Worm (Caenorhabditis elegans) whole organism, L1 larva: ENCODE results near the gene nhr-253.

Source experiments
- lsy-2 ChIP-seq, 2 experiments: fragments of 150-350 bp; optimal IDR thresholded peaks; 2 replicates each; lab custom pipeline; 2014; ENCODE audit warnings: missing biosample characterization in 2 of 2, missing genetic modification characterization in 2 of 2
- nhr-11 ChIP-seq: fragments of 150-350 bp; optimal IDR thresholded peaks from 2 replicates; lab custom pipeline; 2014; ENCODE audit warnings: missing biosample characterization, missing genetic modification characterization
- snpc-4 ChIP-seq: fragments of 150-350 bp; optimal IDR thresholded peaks from 2 replicates; lab custom pipeline; 2014; ENCODE audit warnings: missing biosample characterization, missing genetic modification characterization
- unc-62 ChIP-seq: fragments of 150-350 bp; optimal IDR thresholded peaks from 2 replicates; lab custom pipeline; 2014; ENCODE audit warnings: missing biosample characterization, missing genetic modification reagents, missing genetic modification characterization
- vab-15 ChIP-seq: sonication (generic microtip); optimal IDR thresholded peaks from 2 replicates; lab custom pipeline; 2017; ENCODE audit warnings: missing genotype, mild to moderate bottlenecking, missing genetic modification characterization, missing compliant biosample characterization

DNA sequence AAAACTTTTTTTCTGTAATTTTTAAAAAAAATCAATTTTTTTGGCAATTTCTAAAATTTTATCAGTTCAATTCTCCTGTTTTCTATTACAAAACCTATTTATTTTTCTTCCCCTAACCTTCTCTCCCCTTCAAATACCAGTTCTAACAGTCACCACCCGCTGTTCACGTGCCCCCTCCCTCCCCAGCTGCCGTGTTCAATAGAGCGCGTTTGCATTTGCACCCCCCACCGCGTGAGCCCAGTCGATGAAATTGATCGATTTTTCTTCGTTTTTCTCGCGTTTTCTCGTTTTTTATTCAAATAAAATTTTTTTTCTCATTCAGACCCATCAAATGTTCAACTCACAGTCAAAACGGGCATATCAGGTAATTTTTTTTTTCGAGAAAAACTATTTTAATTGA is 47.3 kb upstream of the nhr-253 start, which contains the start of gene atg-9:
- peak; percentile 69 for TF ChIP-seq vab-15
- TF ChIP-seq nhr-11 (tag; lab: Kevin White, UChicago): no peak
- TF ChIP-seq lsy-2 (tag; optimal IDR thresholded peaks at IDR 0.05; lab: Kevin White, UChicago): peak; percentile 70 to 77
- TF ChIP-seq unc-62 (GFP tag; lab: Kevin White, UChicago): no peak
- peak; percentile 44 for TF ChIP-seq snpc-4 (tag; lab: Kevin White, UChicago)
